Worm (Caenorhabditis elegans) whole organism, mixed stage, embryonic: ENCODE measurements around the gene F48G7.10.
A peak's percentile ranks its signal among the peaks of the same experiment; 100 is the strongest.

ENCODE experiments used
- elt-1 ChIP-seq: sonication (generic microtip); optimal IDR thresholded peaks from 2 replicates; lab custom pipeline; 2017; ENCODE audit warnings: missing genetic modification characterization, mild to moderate bottlenecking, missing compliant biosample characterization, antibody characterized with exemption, moderate library complexity, borderline replicate concordance; ENCODE audit not compliant: insufficient read depth
- unc-62 ChIP-seq: fragments of 150-350 bp; optimal IDR thresholded peaks from 2 replicates; lab custom pipeline; 2014; ENCODE audit warnings: missing biosample characterization, missing genetic modification reagents, missing genetic modification characterization

Gene F48G7.10

ce11 chrV:585472-585871, 49.3 kb downstream of the F48G7.10 start, which contains the start of gene K06H6.2:
Gene K06H6.2 (plus strand): TSS chrV:585772.
- no peak for TF ChIP-seq unc-62 (GFP tag; lab: Kevin White, UChicago)
- peak; percentile 72 for TF ChIP-seq elt-1 (tag; lab: Kevin White, UChicago)
